Fruit fly (Drosophila melanogaster): ENCODE results near the gene sfl.

dm6 chr3L:6589429-6590062 lies 94.1 kb downstream of the sfl start, which contains the start of gene jv:
- TF ChIP-seq CG8478 (optimal IDR thresholded peaks at IDR 0.05) (no peak), CTCF (optimal IDR thresholded peaks at IDR 0.05) (no peak)
